Fruit fly (Drosophila melanogaster) whole organism, embryonic: ENCODE measurements around the gene dj-1beta.

Experiments
- CG33557 ChIP-seq: fragments of 200-800 bp; sonication (Bioruptor generic); optimal IDR thresholded peaks from 2 replicates; lab custom pipeline; 2019; ENCODE audit warnings: missing biosample characterization, mild to moderate bottlenecking, missing genetic modification characterization, moderate library complexity
- Sry-β ChIP-seq: fragments of 200-800 bp; sonication (Bioruptor generic); optimal IDR thresholded peaks from 2 replicates; lab custom pipeline; 2018; ENCODE audit warnings: missing biosample characterization, mild to moderate bottlenecking, missing genetic modification characterization, moderate library complexity
- eve ChIP-seq, 2 experiments: fragments of >200 bp; optimal IDR thresholded peaks; 2 replicates each; lab custom pipeline; 2017; ENCODE audit warnings: missing biosample characterization in 2 of 2, missing genetic modification characterization in 2 of 2
- h ChIP-seq: fragments of >200 bp; optimal IDR thresholded peaks from 2 replicates; lab custom pipeline; 2017

- TF ChIP-seq eve (GFP tag; optimal IDR thresholded peaks at IDR 0.05; lab: Kevin White, UChicago) (no peak), Sry-β (no peak), h (lab: Kevin White, UChicago) (no peak), CG33557 (no peak)
Observed at dm6 chr3R:30810274-30810813, 3.4 kb downstream of the dj-1beta start.
